Worm (Caenorhabditis elegans) whole organism, L1 larva: Measurements from ENCODE around the gene Y40A1A.3.
A peak's percentile ranks its signal among the peaks of the same experiment; 100 is the strongest.

Experiments used
- C04F5.9 ChIP-seq: sonication (generic microtip); optimal IDR thresholded peaks from 2 replicates; lab custom pipeline; 2016; ENCODE audit warnings: missing genetic modification characterization, missing compliant biosample characterization
- Y116A8C.19 ChIP-seq: sonication (generic microtip); optimal IDR thresholded peaks from 2 replicates; lab custom pipeline; 2016; ENCODE audit warnings: missing compliant biosample characterization, missing genetic modification characterization, borderline replicate concordance
- aha-1 ChIP-seq: fragments of 150-350 bp; optimal IDR thresholded peaks from 2 replicates; lab custom pipeline; 2014; ENCODE audit warnings: missing biosample characterization, missing genetic modification characterization
- alr-1 ChIP-seq: fragments of 200-800 bp; sonication (Bioruptor generic); optimal IDR thresholded peaks from 2 replicates; lab custom pipeline; 2018; ENCODE audit warnings: borderline replicate concordance, mild to moderate bottlenecking, missing genetic modification characterization, missing compliant biosample characterization
- blmp-1 ChIP-seq: fragments of 150-350 bp; optimal IDR thresholded peaks from 2 replicates; lab custom pipeline; 2014; ENCODE audit warnings: missing biosample characterization, missing genetic modification characterization
- ceh-8 ChIP-seq: fragments of 200-800 bp; sonication (Bioruptor generic); optimal IDR thresholded peaks from 2 replicates; lab custom pipeline; 2018; ENCODE audit warnings: mild to moderate bottlenecking, missing genetic modification characterization, moderate library complexity, missing compliant biosample characterization
- ceh-82 ChIP-seq, 3 experiments: fragments of 150-350 bp in 1 of 3; sonication (generic microtip) in 2 of 3; optimal IDR thresholded peaks; 2 replicates each; lab custom pipeline; 2014 to 2017; ENCODE audit warnings: missing biosample characterization in 3 of 3, missing genetic modification characterization in 3 of 3
- dsc-1 ChIP-seq: sonication (generic microtip); optimal IDR thresholded peaks from 2 replicates; lab custom pipeline; 2016; ENCODE audit warnings: mild to moderate bottlenecking, missing genetic modification characterization, missing compliant biosample characterization
- efl-1 ChIP-seq, 4 experiments: fragments of 150-350 bp; optimal IDR thresholded peaks in 3 of 4; peaks in 1 of 4; 1 replicate in 1 of 4; 2 replicates in 3 of 4; lab custom pipeline; 2014; ENCODE audit warnings: missing biosample characterization in 2 of 4, missing genetic modification characterization in 2 of 4, missing genetic modification reagents in 2 of 4
- elt-3 ChIP-seq, 6 experiments: fragments of 150-350 bp in 1 of 6; sonication (generic microtip); optimal IDR thresholded peaks; 2 replicates each; lab custom pipeline; 2017 to 2018; ENCODE audit warnings: missing biosample characterization in 6 of 6, missing genetic modification characterization in 6 of 6, inconsistent platforms in 1 of 6
- fos-1 ChIP-seq: fragments of 150-350 bp; optimal IDR thresholded peaks from 2 replicates; lab custom pipeline; 2014; ENCODE audit warnings: missing biosample characterization, missing genetic modification characterization
- grh-1 ChIP-seq: fragments of 200-800 bp; sonication (Bioruptor generic); IDR thresholded peaks from 2 replicates; pipeline ENCODE4 v1.3.6; 2022; ENCODE audit warnings: missing genetic modification reagents, missing genetic modification characterization, missing compliant biosample characterization
- lin-14 ChIP-seq: fragments of 200-800 bp; sonication (Bioruptor generic); optimal IDR thresholded peaks from 2 replicates; lab custom pipeline; 2018; ENCODE audit warnings: mild to moderate bottlenecking, missing genetic modification characterization, moderate library complexity, missing compliant biosample characterization
- lin-15B ChIP-seq: fragments of 150-350 bp; sonication (generic microtip); optimal IDR thresholded peaks from 3 replicates; lab custom pipeline; 2014; ENCODE audit warnings: missing biosample characterization, missing genetic modification characterization
- lin-39 ChIP-seq: fragments of 150-350 bp; optimal IDR thresholded peaks from 2 replicates; lab custom pipeline; 2014; ENCODE audit warnings: missing biosample characterization, missing genetic modification reagents, missing genetic modification characterization
- mab-9 ChIP-seq: fragments of 200-800 bp; sonication (Bioruptor generic); IDR thresholded peaks from 2 replicates; pipeline ENCODE4 v1.3.6; 2022; ENCODE audit warnings: missing genetic modification reagents, missing genetic modification characterization, missing compliant biosample characterization
- mdl-1 ChIP-seq, 2 experiments: fragments of 150-350 bp; optimal IDR thresholded peaks; 2 replicates each; lab custom pipeline; 2014 to 2017; ENCODE audit warnings: missing biosample characterization in 2 of 2, missing genetic modification characterization in 2 of 2, inconsistent platforms in 1 of 2
- mep-1 ChIP-seq: fragments of 150-350 bp; optimal IDR thresholded peaks from 2 replicates; lab custom pipeline; 2014; ENCODE audit warnings: missing biosample characterization, missing genetic modification characterization
- nhr-11 ChIP-seq: fragments of 150-350 bp; optimal IDR thresholded peaks from 2 replicates; lab custom pipeline; 2014; ENCODE audit warnings: missing biosample characterization, missing genetic modification characterization
- nhr-19 ChIP-seq: fragments of 200-800 bp; sonication (Bioruptor generic); conservative IDR thresholded peaks from 2 replicates; pipeline ENCODE4 v1.3.6; 2022; ENCODE audit warnings: missing genetic modification characterization, missing compliant biosample characterization
- nhr-237 ChIP-seq: fragments of 150-350 bp; optimal IDR thresholded peaks from 2 replicates; lab custom pipeline; 2014; ENCODE audit warnings: missing biosample characterization, missing genetic modification characterization
- nhr-71 ChIP-seq: sonication (generic microtip); optimal IDR thresholded peaks from 2 replicates; lab custom pipeline; 2016; ENCODE audit warnings: mild to moderate bottlenecking, missing genetic modification characterization, moderate library complexity, missing compliant biosample characterization
- nhr-76 ChIP-seq: sonication (generic microtip); optimal IDR thresholded peaks from 2 replicates; lab custom pipeline; 2017; ENCODE audit warnings: missing biosample characterization, missing genetic modification characterization
- nhr-77 ChIP-seq: fragments of 150-350 bp; optimal IDR thresholded peaks from 2 replicates; lab custom pipeline; 2014; ENCODE audit warnings: missing biosample characterization, missing genetic modification characterization
- nhr-85 ChIP-seq: sonication (generic microtip); peaks from one replicate; lab custom pipeline; 2016; ENCODE audit warnings: missing genetic modification characterization, inconsistent platforms, missing compliant biosample characterization
- sptf-1 ChIP-seq: fragments of 150-350 bp; optimal IDR thresholded peaks from 2 replicates; lab custom pipeline; 2014; ENCODE audit warnings: missing biosample characterization, missing genetic modification characterization
- tbx-2 ChIP-seq: sonication (generic microtip); optimal IDR thresholded peaks from 2 replicates; lab custom pipeline; 2016; ENCODE audit warnings: missing genetic modification characterization, missing compliant biosample characterization
- tlp-1 ChIP-seq: fragments of 150-350 bp; optimal IDR thresholded peaks from 2 replicates; lab custom pipeline; 2014; ENCODE audit warnings: missing biosample characterization, missing genetic modification characterization
- unc-130 ChIP-seq: fragments of 150-350 bp; optimal IDR thresholded peaks from 2 replicates; lab custom pipeline; 2017; ENCODE audit warnings: missing biosample characterization, missing genetic modification characterization, inconsistent platforms
- unc-30 ChIP-seq: sonication (generic microtip); optimal IDR thresholded peaks from 2 replicates; lab custom pipeline; 2017; ENCODE audit warnings: missing biosample characterization, missing genetic modification characterization
- unc-62 ChIP-seq: fragments of 150-350 bp; optimal IDR thresholded peaks from 2 replicates; lab custom pipeline; 2014; ENCODE audit warnings: missing biosample characterization, missing genetic modification reagents, missing genetic modification characterization
- zip-4 ChIP-seq: fragments of 200-800 bp; sonication (Bioruptor generic); optimal IDR thresholded peaks from 2 replicates; lab custom pipeline; 2018; ENCODE audit warnings: mild to moderate bottlenecking, missing genetic modification characterization, moderate library complexity, missing compliant biosample characterization
- ztf-4 ChIP-seq: fragments of 150-350 bp; optimal IDR thresholded peaks from 2 replicates; lab custom pipeline; 2014; ENCODE audit warnings: missing biosample characterization, missing genetic modification characterization

The Y40A1A.3 gene

ce11 chrX:2041448-2042138 lies 43.8 kb upstream of the Y40A1A.3 start:
- TF ChIP-seq ceh-82 (tag; optimal IDR thresholded peaks at IDR 0.05; lab: Kevin White, UChicago) (no peak), zip-4 (no peak), nhr-11 (tag; lab: Kevin White, UChicago) (no peak), lin-39 (peak; percentile 4), ztf-4 (no peak), mep-1 (tag; lab: Kevin White, UChicago) (peak; percentile 21), sptf-1 (tag; lab: Kevin White, UChicago) (no peak), efl-1 (optimal IDR thresholded peaks at IDR 0.05; lab: Kevin White, UChicago) (no peak), efl-1 (GFP tag; optimal IDR thresholded peaks at IDR 0.05 in 1 of 2; lab: Kevin White, UChicago) (peak in 1 of 2 experiments; percentile 33), grh-1 (GFP tag; lab: Robert Waterston, UW) (no peak), blmp-1 (tag; lab: Kevin White, UChicago) (no peak), nhr-77 (tag; lab: Kevin White, UChicago) (no peak), fos-1 (tag; lab: Kevin White, UChicago) (no peak), unc-30 (tag; lab: Kevin White, UChicago) (no peak), lin-14 (GFP tag; lab: Kevin White, UChicago) (peak; percentile 68), nhr-85 (tag; lab: Kevin White, UChicago) (peak; percentile 70), nhr-76 (tag; lab: Kevin White, UChicago) (no peak), Y116A8C.19 (tag; lab: Kevin White, UChicago) (no peak), dsc-1 (tag; lab: Kevin White, UChicago) (no peak), alr-1 (tag; lab: Kevin White, UChicago) (no peak), nhr-19 (GFP tag; lab: Robert Waterston, UW) (no peak), unc-62 (GFP tag; lab: Kevin White, UChicago) (no peak), tbx-2 (tag; lab: Kevin White, UChicago) (no peak)

ce11 chrX:2040877-2041276 lies 43.0 kb upstream of the Y40A1A.3 start:
- TF ChIP-seq nhr-85 (tag; lab: Kevin White, UChicago) = peak; percentile 46
- TF ChIP-seq tlp-1 (tag; lab: Kevin White, UChicago) = no peak
- TF ChIP-seq blmp-1 (tag; lab: Kevin White, UChicago) = peak; percentile 84

- TF ChIP-seq lin-14 (GFP tag; lab: Kevin White, UChicago) (no peak), alr-1 (tag; lab: Kevin White, UChicago) (no peak), mab-9 (GFP tag; lab: Robert Waterston, UW) (no peak), unc-130 (tag; lab: Kevin White, UChicago) (no peak)
These were observed 41.5 kb upstream of the Y40A1A.3 start, which contains the start of gene smex-2 for ce11 chrX:2039358-2039757. Gene smex-2, minus strand, starts transcription at chrX:2039458.

ce11 chrX:2035172-2035571 lies 37.3 kb upstream of the Y40A1A.3 start, which contains the start of gene ergi-1:
Gene ergi-1, minus strand, starts transcription at chrX:2035272.
- TF ChIP-seq efl-1 (optimal IDR thresholded peaks at IDR 0.05; lab: Kevin White, UChicago) = no peak
- TF ChIP-seq efl-1 (GFP tag; optimal IDR thresholded peaks at IDR 0.05 in 1 of 2; lab: Kevin White, UChicago) = peak in 1 of 2 experiments; percentile 26
- no peak for TF ChIP-seq mdl-1 (tag; optimal IDR thresholded peaks at IDR 0.05; lab: Kevin White, UChicago)

- peak; percentile 96 for TF ChIP-seq blmp-1 (tag; lab: Kevin White, UChicago)
- no peak for TF ChIP-seq mab-9 (GFP tag; lab: Robert Waterston, UW)
- TF ChIP-seq unc-130 (tag; lab: Kevin White, UChicago) = no peak
- no peak for TF ChIP-seq lin-15B
- TF ChIP-seq ceh-8 (GFP tag; lab: Kevin White, UChicago) = no peak
- no peak for TF ChIP-seq lin-39
- TF ChIP-seq tbx-2 (tag; lab: Kevin White, UChicago) = no peak
- no peak for TF ChIP-seq aha-1 (tag; lab: Kevin White, UChicago)
- peak; percentile 7 for TF ChIP-seq nhr-85 (tag; lab: Kevin White, UChicago)
- no peak for TF ChIP-seq nhr-71
- TF ChIP-seq C04F5.9 (tag; lab: Kevin White, UChicago) = no peak
- TF ChIP-seq elt-3 (tag; optimal IDR thresholded peaks at IDR 0.05; lab: Kevin White, UChicago) = peak in 1 of 6 experiments; percentile 17
- no peak for TF ChIP-seq nhr-237
These were observed 33.6 kb upstream of the Y40A1A.3 start, which contains the start of gene Y102A11A.5 for ce11 chrX:2031414-2031813. Gene Y102A11A.5, minus strand, starts transcription at chrX:2031588.
